Worm (Caenorhabditis elegans) whole organism, young adult: ENCODE data around the gene T04C12.9.
A peak's percentile ranks its signal among the peaks of the same experiment; 100 is the strongest.

Source experiments
- B0019.2 ChIP-seq: fragments of 200-800 bp; sonication (Bioruptor generic); conservative IDR thresholded peaks from 2 replicates; pipeline ENCODE4 v1.3.6; 2022; ENCODE audit warnings: missing genetic modification reagents, missing genetic modification characterization, missing compliant biosample characterization
- B0261.1 ChIP-seq: sonication (generic microtip); optimal IDR thresholded peaks from 2 replicates; lab custom pipeline; 2016; ENCODE audit warnings: mild to moderate bottlenecking, missing genetic modification characterization, moderate library complexity, missing compliant biosample characterization
- B0336.3 ChIP-seq: fragments of 200-800 bp; sonication (Bioruptor generic); IDR thresholded peaks from 2 replicates; pipeline ENCODE4 v1.3.6; 2022; ENCODE audit warnings: missing genetic modification characterization, missing compliant biosample characterization
- C06A6.2 ChIP-seq: fragments of 200-800 bp; sonication (Bioruptor generic); conservative IDR thresholded peaks from 2 replicates; pipeline ENCODE4 v1.3.6; 2022; ENCODE audit warnings: missing genetic modification characterization, missing compliant biosample characterization
- D2030.7 ChIP-seq: fragments of 200-800 bp; sonication (Bioruptor generic); IDR thresholded peaks from 2 replicates; pipeline ENCODE4 v1.3.6; 2022; ENCODE audit warnings: missing genetic modification reagents, missing genetic modification characterization, missing compliant biosample characterization
- F39B2.1 ChIP-seq: fragments of 200-800 bp; sonication (Bioruptor generic); IDR thresholded peaks from 2 replicates; pipeline ENCODE4 v1.3.6; 2022; ENCODE audit warnings: missing genetic modification reagents, missing genetic modification characterization, missing compliant biosample characterization
- F49E8.2 ChIP-seq: sonication (generic microtip); optimal IDR thresholded peaks from 3 replicates; lab custom pipeline; 2017; ENCODE audit warnings: missing genetic modification characterization, mild to moderate bottlenecking, missing compliant biosample characterization, antibody characterized with exemption, moderate library complexity; ENCODE audit not compliant: insufficient read depth
- F52B5.7 ChIP-seq: sonication (generic microtip); optimal IDR thresholded peaks from 2 replicates; lab custom pipeline; 2016; ENCODE audit warnings: mild to moderate bottlenecking, missing genetic modification characterization, missing compliant biosample characterization
- F55B11.4 ChIP-seq: sonication (generic microtip); optimal IDR thresholded peaks from 2 replicates; lab custom pipeline; 2016; ENCODE audit warnings: missing compliant biosample characterization, missing genetic modification characterization, borderline replicate concordance; ENCODE audit not compliant: insufficient read depth
- K12H6.12 ChIP-seq: fragments of 200-800 bp; sonication (Bioruptor generic); optimal IDR thresholded peaks from 2 replicates; lab custom pipeline; 2018; ENCODE audit warnings: mild to moderate bottlenecking, missing genetic modification characterization, missing compliant biosample characterization
- Y53G8AR.9 ChIP-seq: fragments of 200-800 bp; sonication (Bioruptor generic); conservative IDR thresholded peaks from 2 replicates; pipeline ENCODE4 v1.3.6; 2022; ENCODE audit warnings: missing genetic modification reagents, missing genetic modification characterization, missing compliant biosample characterization
- Y95B8A.8 ChIP-seq: fragments of 200-800 bp; sonication (Bioruptor generic); IDR thresholded peaks from 2 replicates; pipeline ENCODE4 v1.3.6; 2022; ENCODE audit warnings: missing genetic modification reagents, missing genetic modification characterization, missing compliant biosample characterization
- athp-1 ChIP-seq: sonication (generic microtip); optimal IDR thresholded peaks from 2 replicates; lab custom pipeline; 2017; ENCODE audit warnings: mild to moderate bottlenecking, missing genetic modification characterization, missing compliant biosample characterization
- attf-5 ChIP-seq: fragments of 200-800 bp; sonication (Bioruptor generic); optimal IDR thresholded peaks from 2 replicates; lab custom pipeline; 2018; ENCODE audit warnings: mild to moderate bottlenecking, missing genetic modification characterization, missing compliant biosample characterization
- bed-1 ChIP-seq: fragments of 200-800 bp; sonication (Bioruptor generic); IDR thresholded peaks from 2 replicates; pipeline ENCODE4 v1.3.6; 2022; ENCODE audit warnings: missing genetic modification reagents, missing genetic modification characterization, missing compliant biosample characterization
- ceh-100 ChIP-seq: fragments of 200-800 bp; sonication (Bioruptor generic); IDR thresholded peaks from 2 replicates; pipeline ENCODE4 v1.3.6; 2022; ENCODE audit warnings: missing genetic modification reagents, missing genetic modification characterization, missing compliant biosample characterization
- ceh-58 ChIP-seq: fragments of 200-800 bp; sonication (Bioruptor generic); IDR thresholded peaks from 2 replicates; pipeline ENCODE4 v1.3.6; 2022; ENCODE audit warnings: missing genetic modification characterization, missing compliant biosample characterization
- ceh-79 ChIP-seq: sonication (generic microtip); optimal IDR thresholded peaks from 2 replicates; lab custom pipeline; 2017; ENCODE audit warnings: mild to moderate bottlenecking, missing genetic modification characterization, missing compliant biosample characterization
- die-1 ChIP-seq: sonication (generic microtip); optimal IDR thresholded peaks from 2 replicates; lab custom pipeline; 2016; ENCODE audit warnings: missing genotype, mild to moderate bottlenecking, missing genetic modification characterization, missing compliant biosample characterization
- dox-1 ChIP-seq: fragments of 200-800 bp; sonication (Bioruptor generic); IDR thresholded peaks from 2 replicates; pipeline ENCODE4 v1.3.6; 2022; ENCODE audit warnings: missing genetic modification reagents, missing genetic modification characterization, missing compliant biosample characterization
- egl-44 ChIP-seq: fragments of 200-800 bp; sonication (Bioruptor generic); IDR thresholded peaks from 2 replicates; pipeline ENCODE4 v1.3.6; 2022; ENCODE audit warnings: missing genetic modification reagents, missing genetic modification characterization, missing compliant biosample characterization
- egrh-3 ChIP-seq: fragments of 200-800 bp; sonication (Bioruptor generic); IDR thresholded peaks from 2 replicates; pipeline ENCODE4 v1.3.6; 2022; ENCODE audit warnings: missing genetic modification reagents, missing genetic modification characterization, missing compliant biosample characterization
- gei-17 ChIP-seq: fragments of 200-800 bp; sonication (Bioruptor generic); optimal IDR thresholded peaks from 2 replicates; lab custom pipeline; 2018; ENCODE audit warnings: mild to moderate bottlenecking, missing genetic modification characterization, missing compliant biosample characterization
- hlh-12 ChIP-seq: sonication (generic microtip); optimal IDR thresholded peaks from 2 replicates; lab custom pipeline; 2016; ENCODE audit warnings: missing genetic modification characterization, missing compliant biosample characterization
- hlh-26 ChIP-seq: fragments of 200-800 bp; sonication (Bioruptor generic); conservative IDR thresholded peaks from 2 replicates; pipeline ENCODE4 v1.3.6; 2022; ENCODE audit warnings: missing genetic modification reagents, missing genetic modification characterization, missing compliant biosample characterization
- lin-35 ChIP-seq, 3 experiments: fragments of 150-350 bp in 2 of 3; sonication (generic microtip) in 1 of 3; optimal IDR thresholded peaks; 2 replicates each; lab custom pipeline; 2014 to 2018; ENCODE audit warnings: missing biosample characterization in 3 of 3, missing genetic modification characterization in 3 of 3, missing genetic modification reagents in 3 of 3
- lin-54 ChIP-seq: fragments of 200-800 bp; sonication (Bioruptor generic); optimal IDR thresholded peaks from 2 replicates; lab custom pipeline; 2018; ENCODE audit warnings: mild to moderate bottlenecking, missing genetic modification characterization, missing compliant biosample characterization
- lsy-27 ChIP-seq: sonication (generic microtip); optimal IDR thresholded peaks from 2 replicates; lab custom pipeline; 2017; ENCODE audit warnings: missing genetic modification characterization, mild to moderate bottlenecking, missing compliant biosample characterization, antibody characterized with exemption, missing genotype, borderline replicate concordance; ENCODE audit not compliant: insufficient read depth
- madf-10 ChIP-seq: sonication (generic microtip); optimal IDR thresholded peaks from 2 replicates; lab custom pipeline; 2016; ENCODE audit warnings: mild to moderate bottlenecking, missing genetic modification characterization, missing compliant biosample characterization
- madf-3 ChIP-seq: fragments of 200-800 bp; sonication (Bioruptor generic); IDR thresholded peaks from 2 replicates; pipeline ENCODE4 v1.3.6; 2022; ENCODE audit warnings: missing genetic modification reagents, missing genetic modification characterization, missing compliant biosample characterization
- mcd-1 ChIP-seq: fragments of 200-800 bp; sonication (Bioruptor generic); IDR thresholded peaks from 2 replicates; pipeline ENCODE4 v1.3.6; 2022; ENCODE audit warnings: missing genetic modification reagents, missing genetic modification characterization, missing compliant biosample characterization
- mel-28 ChIP-seq: sonication (generic microtip); optimal IDR thresholded peaks from 2 replicates; lab custom pipeline; 2016; ENCODE audit warnings: borderline replicate concordance, mild to moderate bottlenecking, missing genetic modification characterization, missing compliant biosample characterization
- mes-4 ChIP-seq: sonication (generic microtip); optimal IDR thresholded peaks from 2 replicates; lab custom pipeline; 2016; ENCODE audit warnings: missing genotype, missing genetic modification characterization, missing compliant biosample characterization
- nfyb-1 ChIP-seq: fragments of 200-800 bp; sonication (Bioruptor generic); IDR thresholded peaks from 2 replicates; pipeline ENCODE4 v1.3.6; 2022; ENCODE audit warnings: missing genetic modification reagents, missing genetic modification characterization, missing compliant biosample characterization
- nhr-27 ChIP-seq: fragments of 200-800 bp; sonication (Bioruptor generic); optimal IDR thresholded peaks from 2 replicates; lab custom pipeline; 2018; ENCODE audit warnings: mild to moderate bottlenecking, missing genetic modification characterization, moderate library complexity, missing compliant biosample characterization
- pha-4 ChIP-seq: fragments of 150-350 bp; sonication (generic microtip); optimal IDR thresholded peaks from 2 replicates; lab custom pipeline; 2014; ENCODE audit warnings: missing biosample characterization, missing genetic modification reagents, missing genetic modification characterization
- snpc-1.1 ChIP-seq: sonication (generic microtip); optimal IDR thresholded peaks from 2 replicates; lab custom pipeline; 2017; ENCODE audit warnings: missing genetic modification characterization, mild to moderate bottlenecking, missing compliant biosample characterization, antibody characterized with exemption, moderate library complexity, missing genotype, missing genetic modification reagents; ENCODE audit not compliant: insufficient read depth
- somi-1 ChIP-seq: fragments of 200-800 bp; sonication (Bioruptor generic); optimal IDR thresholded peaks from 2 replicates; lab custom pipeline; 2018; ENCODE audit warnings: mild to moderate bottlenecking, missing genetic modification characterization, missing compliant biosample characterization
- tbp1 ChIP-seq: fragments of 200-800 bp; sonication (Bioruptor generic); optimal IDR thresholded peaks from 2 replicates; lab custom pipeline; 2018; ENCODE audit warnings: mild to moderate bottlenecking, missing genetic modification characterization, missing compliant biosample characterization
- tbx-9 ChIP-seq: sonication (generic microtip); optimal IDR thresholded peaks from 2 replicates; lab custom pipeline; 2016; ENCODE audit warnings: borderline replicate concordance, missing genetic modification characterization, inconsistent platforms, missing compliant biosample characterization
- unc-130 ChIP-seq: sonication (generic microtip); optimal IDR thresholded peaks from 2 replicates; lab custom pipeline; 2016; ENCODE audit warnings: missing genetic modification reagents, missing genetic modification characterization, missing compliant biosample characterization
- unc-62 ChIP-seq: fragments of 150-350 bp; optimal IDR thresholded peaks from 2 replicates; lab custom pipeline; 2014; ENCODE audit warnings: missing biosample characterization, missing genetic modification reagents, missing genetic modification characterization
- xnd-1 ChIP-seq: sonication (generic microtip); optimal IDR thresholded peaks from 2 replicates; lab custom pipeline; 2016; ENCODE audit warnings: missing genotype, missing genetic modification reagents, missing genetic modification characterization, missing compliant biosample characterization
- ztf-26 ChIP-seq: sonication (generic microtip); optimal IDR thresholded peaks from 2 replicates; lab custom pipeline; 2017; ENCODE audit warnings: missing genetic modification characterization, missing compliant biosample characterization
- ztf-28 ChIP-seq: fragments of 200-800 bp; sonication (Bioruptor generic); IDR thresholded peaks from 2 replicates; pipeline ENCODE4 v1.3.6; 2022; ENCODE audit warnings: missing genetic modification reagents, missing genetic modification characterization, missing compliant biosample characterization
- ztf-6 ChIP-seq: fragments of 200-800 bp; sonication (Bioruptor generic); IDR thresholded peaks from 2 replicates; pipeline ENCODE4 v1.3.6; 2022; ENCODE audit warnings: missing genetic modification reagents, missing genetic modification characterization, missing compliant biosample characterization

T04C12.9 gene

ce11 chrV:11078104-11078724 is 15.2 kb upstream of the T04C12.9 start, which contains the start of gene act-2 (continued):
- TF ChIP-seq madf-3 (GFP tag; lab: Robert Waterston, UW) (peak; percentile 87), ceh-79 (no peak), athp-1 (tag; lab: Kevin White, UChicago) (peak; percentile 22), F55B11.4 (no peak), xnd-1 (tag; lab: Kevin White, UChicago) (peak; percentile 66), ceh-100 (GFP tag; lab: Robert Waterston, UW) (peak; percentile 64), ceh-58 (no peak), unc-62 (GFP tag; lab: Kevin White, UChicago) (no peak), egrh-3 (peak; percentile 44; the same call in 1 of the 2 replicates), mcd-1 (peak; percentile 95), hlh-12 (no peak), K12H6.12 (tag; lab: Kevin White, UChicago) (peak; percentile 3), snpc-1.1 (peak; percentile 20), die-1 (tag; lab: Kevin White, UChicago) (no peak), B0019.2 (GFP tag; lab: Robert Waterston, UW) (peak; percentile 75; the same call in 1 of the 2 replicates), lin-35 (GFP tag; optimal IDR thresholded peaks at IDR 0.05; lab: Kevin White, UChicago) (peak; percentile 54 to 72 (median 65)), tbx-9 (tag; lab: Kevin White, UChicago) (no peak), nfyb-1 (GFP tag; lab: Robert Waterston, UW) (peak; percentile 76; the same call in 1 of the 2 replicates), ztf-26 (tag; lab: Kevin White, UChicago) (peak; percentile 55), nhr-27 (tag; lab: Kevin White, UChicago) (no peak), F39B2.1 (GFP tag; lab: Robert Waterston, UW) (no peak), unc-130 (GFP tag; lab: Kevin White, UChicago) (peak; percentile 50), B0261.1 (no peak), lin-54 (GFP tag; lab: Kevin White, UChicago) (peak; percentile 93), madf-10 (tag; lab: Kevin White, UChicago) (no peak), gei-17 (GFP tag; lab: Kevin White, UChicago) (no peak), lsy-27 (tag; lab: Kevin White, UChicago) (no peak), dox-1 (GFP tag; lab: Robert Waterston, UW) (peak; percentile 93), B0336.3 (no peak; the same call in 1 of the 2 replicates), ztf-6 (GFP tag; lab: Robert Waterston, UW) (no peak), F52B5.7 (tag; lab: Kevin White, UChicago) (no peak)
- TF ChIP-seq, all 124 proteins: peak for 50

- TF ChIP-seq pha-4 (tag; lab: Kevin White, UChicago), result no peak
- TF ChIP-seq ztf-26 (tag; lab: Kevin White, UChicago), result no peak
- peak; percentile 87 for TF ChIP-seq F39B2.1 (GFP tag; lab: Robert Waterston, UW)
- no peak for TF ChIP-seq C06A6.2
- TF ChIP-seq D2030.7, result 0 out of 2 replicates have a peak, but pooled peaks have one; percentile 30
- TF ChIP-seq lin-54 (GFP tag; lab: Kevin White, UChicago), result peak; percentile 77
- TF ChIP-seq bed-1 (GFP tag; lab: Robert Waterston, UW), result 0 out of 2 replicates have a peak, but pooled peaks have one; percentile 74
- no peak for TF ChIP-seq mes-4 (tag; lab: Kevin White, UChicago)
- no peak for TF ChIP-seq hlh-26 (GFP tag; lab: Robert Waterston, UW)
- TF ChIP-seq lsy-27 (tag; lab: Kevin White, UChicago), result no peak
- peak; percentile 95 for TF ChIP-seq Y53G8AR.9 (GFP tag; lab: Robert Waterston, UW)
- TF ChIP-seq F49E8.2 (tag; lab: Kevin White, UChicago), result peak; percentile 96
- no peak for TF ChIP-seq ztf-28 (GFP tag; lab: Robert Waterston, UW)
- TF ChIP-seq die-1 (tag; lab: Kevin White, UChicago), result peak; percentile 67
- no peak for TF ChIP-seq attf-5 (GFP tag; lab: Kevin White, UChicago)
- TF ChIP-seq mel-28, result no peak
- peak; percentile 31 for TF ChIP-seq madf-10 (tag; lab: Kevin White, UChicago)
- TF ChIP-seq B0336.3, result peak; percentile 93
- TF ChIP-seq tbp1 (GFP tag; lab: Kevin White, UChicago), result peak; percentile 66
- no peak for TF ChIP-seq F55B11.4
- 0 out of 2 replicates have a peak, but pooled peaks have one; percentile 28 for TF ChIP-seq egl-44
- TF ChIP-seq somi-1, result peak; percentile 12
- peak; percentile 64 for TF ChIP-seq Y95B8A.8 (GFP tag; lab: Robert Waterston, UW)
Observed at ce11 chrV:11076403-11076802, 13.4 kb upstream of the T04C12.9 start.
